Worm (Caenorhabditis elegans) whole organism, mixed stage, embryonic: Measurements from ENCODE around the gene B0244.6.
A peak's percentile ranks its signal among the peaks of the same experiment; 100 is the strongest.

ENCODE experiments used
- bed-3 ChIP-seq: fragments of 200-800 bp; sonication (Bioruptor generic); optimal IDR thresholded peaks from 3 replicates; lab custom pipeline; 2018; ENCODE audit warnings: mild to moderate bottlenecking, missing genetic modification characterization, moderate library complexity, missing compliant biosample characterization
- blmp-1 ChIP-seq: fragments of 150-350 bp; optimal IDR thresholded peaks from 2 replicates; lab custom pipeline; 2014; ENCODE audit warnings: missing biosample characterization, missing genetic modification characterization
- ceh-39 ChIP-seq: fragments of 150-350 bp; optimal IDR thresholded peaks from 2 replicates; lab custom pipeline; 2014; ENCODE audit warnings: missing biosample characterization, missing genetic modification characterization
- ceh-43 ChIP-seq: fragments of 200-800 bp; sonication (Bioruptor generic); optimal IDR thresholded peaks from 2 replicates; lab custom pipeline; 2018; ENCODE audit warnings: mild to moderate bottlenecking, missing genetic modification characterization, moderate library complexity, missing compliant biosample characterization
- ceh-83 ChIP-seq: fragments of 200-800 bp; sonication (Bioruptor generic); optimal IDR thresholded peaks from 2 replicates; lab custom pipeline; 2018; ENCODE audit warnings: mild to moderate bottlenecking, missing genetic modification characterization, missing compliant biosample characterization
- ces-1 ChIP-seq: fragments of 150-350 bp; optimal IDR thresholded peaks from 2 replicates; lab custom pipeline; 2014; ENCODE audit warnings: missing biosample characterization, missing genetic modification reagents, missing genetic modification characterization
- cnd-1 ChIP-seq: fragments of 200-800 bp; sonication (Bioruptor generic); optimal IDR thresholded peaks from 2 replicates; lab custom pipeline; 2018; ENCODE audit warnings: mild to moderate bottlenecking, missing genetic modification characterization, missing compliant biosample characterization
- drap-1 ChIP-seq: fragments of 200-800 bp; sonication (Bioruptor generic); optimal IDR thresholded peaks from 3 replicates; lab custom pipeline; 2018; ENCODE audit warnings: mild to moderate bottlenecking, missing genetic modification characterization, missing compliant biosample characterization
- ham-2 ChIP-seq: fragments of 200-800 bp; sonication (Bioruptor generic); optimal IDR thresholded peaks from 2 replicates; lab custom pipeline; 2018; ENCODE audit warnings: mild to moderate bottlenecking, missing genetic modification characterization, missing compliant biosample characterization
- lin-13 ChIP-seq: fragments of 150-350 bp; optimal IDR thresholded peaks from 2 replicates; lab custom pipeline; 2014; ENCODE audit warnings: missing biosample characterization, missing genetic modification characterization
- lin-32 ChIP-seq: fragments of 200-800 bp; sonication (Bioruptor generic); optimal IDR thresholded peaks from 2 replicates; lab custom pipeline; 2018; ENCODE audit warnings: mild to moderate bottlenecking, missing genetic modification characterization, missing compliant biosample characterization
- mab-5 ChIP-seq: fragments of 150-350 bp; optimal IDR thresholded peaks from 2 replicates; lab custom pipeline; 2014; ENCODE audit warnings: missing biosample characterization, missing genetic modification characterization
- mep-1 ChIP-seq: fragments of 150-350 bp; optimal IDR thresholded peaks from 2 replicates; lab custom pipeline; 2017; ENCODE audit warnings: missing biosample characterization, missing genetic modification reagents, missing genetic modification characterization, inconsistent platforms
- nhr-12 ChIP-seq: fragments of 150-350 bp; optimal IDR thresholded peaks from 2 replicates; lab custom pipeline; 2014; ENCODE audit warnings: missing biosample characterization, missing genetic modification characterization
- nhr-2 ChIP-seq: fragments of 150-350 bp; optimal IDR thresholded peaks from 2 replicates; lab custom pipeline; 2014; ENCODE audit warnings: missing biosample characterization, missing genetic modification characterization
- nhr-237 ChIP-seq: fragments of 150-350 bp; optimal IDR thresholded peaks from 2 replicates; lab custom pipeline; 2014; ENCODE audit warnings: missing biosample characterization, missing genetic modification characterization
- nhr-28 ChIP-seq: fragments of 150-350 bp; optimal IDR thresholded peaks from 2 replicates; lab custom pipeline; 2014; ENCODE audit warnings: missing biosample characterization, missing genetic modification characterization
- nhr-76 ChIP-seq: sonication (generic microtip); optimal IDR thresholded peaks from 2 replicates; lab custom pipeline; 2017; ENCODE audit warnings: missing biosample characterization, missing genetic modification characterization
- pha-4 ChIP-seq: fragments of 150-350 bp; optimal IDR thresholded peaks from 2 replicates; lab custom pipeline; 2018; ENCODE audit warnings: missing biosample characterization, missing genetic modification reagents, missing genetic modification characterization
- sem-2 ChIP-seq: fragments of 200-800 bp; sonication (Bioruptor generic); optimal IDR thresholded peaks from 2 replicates; lab custom pipeline; 2018; ENCODE audit warnings: mild to moderate bottlenecking, missing genetic modification characterization, missing compliant biosample characterization
- snpc-4 ChIP-seq: fragments of 150-350 bp; optimal IDR thresholded peaks from 2 replicates; lab custom pipeline; 2014; ENCODE audit warnings: missing biosample characterization, missing genetic modification characterization
- sptf-1 ChIP-seq: sonication (generic microtip); optimal IDR thresholded peaks from 2 replicates; lab custom pipeline; 2017; ENCODE audit warnings: mild to moderate bottlenecking, missing genetic modification characterization, moderate library complexity, missing compliant biosample characterization
- tbx-8 ChIP-seq: fragments of 200-800 bp; sonication (Bioruptor generic); optimal IDR thresholded peaks from 2 replicates; lab custom pipeline; 2018; ENCODE audit warnings: mild to moderate bottlenecking, missing genetic modification characterization, moderate library complexity, missing compliant biosample characterization
- unc-120 ChIP-seq: sonication (generic microtip); optimal IDR thresholded peaks from 2 replicates; lab custom pipeline; 2017; ENCODE audit warnings: missing genetic modification characterization, missing compliant biosample characterization; ENCODE audit not compliant: poor library complexity, severe bottlenecking
- unc-62 ChIP-seq: fragments of 150-350 bp; optimal IDR thresholded peaks from 2 replicates; lab custom pipeline; 2014; ENCODE audit warnings: missing biosample characterization, missing genetic modification reagents, missing genetic modification characterization
- zip-8 ChIP-seq: fragments of 150-350 bp; optimal IDR thresholded peaks from 2 replicates; lab custom pipeline; 2014; ENCODE audit warnings: missing biosample characterization, missing genetic modification characterization

Gene B0244.6

DNA sequence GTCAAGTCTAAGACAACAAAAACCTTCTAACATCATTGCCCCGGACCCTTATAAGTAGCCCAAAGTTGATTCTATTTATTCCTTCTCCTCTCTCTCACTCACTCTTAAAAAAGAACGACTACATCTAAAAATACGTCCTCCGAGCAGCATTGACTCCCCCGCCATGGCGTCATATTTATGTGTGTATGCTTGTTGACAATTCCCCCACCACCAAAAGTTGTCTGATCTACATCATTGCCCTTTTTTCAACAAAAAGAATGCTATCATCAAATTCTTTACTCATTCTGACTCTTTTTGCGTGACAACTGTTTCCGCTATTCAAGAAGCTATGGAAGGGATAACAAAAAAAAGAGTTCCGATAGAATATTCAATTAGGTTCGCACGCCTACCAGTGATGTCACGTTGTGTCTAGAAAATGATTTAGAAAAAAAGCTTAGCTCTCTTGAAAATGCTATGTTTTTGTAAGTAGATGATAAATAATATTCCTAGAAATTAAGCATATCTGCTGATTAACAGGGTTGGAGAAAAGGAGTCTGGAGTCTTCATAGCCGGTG lies 19.8 kb downstream of the B0244.6 start:
- no peak for TF ChIP-seq ceh-39
- TF ChIP-seq sptf-1 (tag; lab: Kevin White, UChicago), result no peak
- TF ChIP-seq nhr-76 (tag; lab: Kevin White, UChicago), result no peak
- no peak for TF ChIP-seq bed-3 (GFP tag; lab: Kevin White, UChicago)
- TF ChIP-seq ces-1 (GFP tag; lab: Kevin White, UChicago), result peak; percentile 33
- TF ChIP-seq lin-32, result no peak
- TF ChIP-seq nhr-12 (tag; lab: Kevin White, UChicago), result no peak
- no peak for TF ChIP-seq unc-120 (tag; lab: Kevin White, UChicago)
- TF ChIP-seq, all 35 proteins: peak for 1

DNA sequence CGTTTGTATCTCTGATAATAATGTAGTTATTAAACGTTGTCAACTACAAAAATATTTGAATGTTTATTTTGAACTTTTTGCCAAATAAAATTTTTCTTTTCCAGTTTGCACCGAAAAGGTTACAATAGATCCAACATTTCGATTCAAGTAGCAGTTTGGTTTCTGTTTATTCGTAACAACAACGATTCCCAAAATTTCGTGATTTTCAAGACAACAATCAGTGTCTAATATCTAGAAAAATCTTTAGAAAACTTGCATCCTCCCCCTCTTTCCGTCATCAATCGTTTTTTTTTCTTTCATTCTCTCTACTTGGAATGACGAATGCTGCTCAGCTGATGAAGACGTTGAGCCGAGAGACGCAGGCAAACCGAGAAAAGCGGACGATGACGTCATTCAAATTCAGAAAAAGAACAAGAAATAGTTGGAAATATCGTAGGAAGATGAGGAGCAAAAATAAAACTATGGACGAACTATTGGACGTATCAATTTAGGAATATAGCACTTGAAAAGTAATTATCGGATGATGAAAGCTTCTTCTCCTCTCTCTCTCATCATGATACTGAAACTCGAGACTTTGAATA lies 20.8 kb downstream of the B0244.6 start:
- TF ChIP-seq blmp-1 (tag; lab: Kevin White, UChicago) (no peak), mab-5 (tag; lab: Kevin White, UChicago) (no peak), mep-1 (tag; lab: Kevin White, UChicago) (no peak), unc-62 (GFP tag; lab: Kevin White, UChicago) (no peak), tbx-8 (GFP tag; lab: Kevin White, UChicago) (no peak), lin-13 (tag; lab: Kevin White, UChicago) (no peak), zip-8 (peak; percentile 7), nhr-12 (tag; lab: Kevin White, UChicago) (no peak)

DNA sequence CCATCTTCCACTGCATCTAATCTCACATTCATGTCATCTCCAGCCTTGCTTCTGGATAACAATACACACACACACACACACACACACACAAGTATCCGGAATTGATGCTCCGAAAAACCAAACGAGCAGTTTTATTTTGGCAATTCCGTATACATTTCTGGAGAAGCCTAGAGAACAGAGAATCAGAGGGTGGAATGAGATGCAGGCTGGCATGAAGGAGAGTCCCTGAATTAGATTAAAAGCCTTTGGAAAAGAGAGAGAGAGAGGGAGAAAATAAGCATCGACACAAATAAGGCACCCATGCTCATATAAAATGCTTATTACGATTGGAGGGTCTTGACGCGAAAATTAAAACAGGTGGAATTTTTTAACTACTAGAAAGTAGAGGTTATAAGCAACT lies 22.9 kb downstream of the B0244.6 start:
- TF ChIP-seq nhr-2, result no peak
- TF ChIP-seq ces-1 (GFP tag; lab: Kevin White, UChicago), result peak; percentile 89

DNA sequence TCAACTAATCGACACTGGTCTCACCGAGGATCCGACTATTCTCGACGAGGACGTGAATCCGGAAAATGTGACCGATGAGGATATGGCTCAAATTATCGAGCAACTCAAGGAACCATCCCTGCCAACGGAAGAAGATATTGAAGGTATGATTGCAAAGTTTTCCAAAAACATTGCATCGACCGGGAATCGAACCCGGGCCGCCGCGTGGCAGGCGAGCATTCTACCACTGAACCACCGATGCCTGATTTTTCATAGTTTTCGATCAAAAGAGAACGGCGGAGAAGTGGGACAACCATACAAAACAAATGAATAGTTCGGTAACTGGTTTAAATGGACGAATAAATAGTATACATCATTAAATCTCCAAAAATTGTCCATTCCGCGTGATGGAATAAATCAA lies 24.1 kb downstream of the B0244.6 start:
- TF ChIP-seq lin-32 (no peak), sem-2 (GFP tag; lab: Kevin White, UChicago) (no peak), tbx-8 (GFP tag; lab: Kevin White, UChicago) (no peak), sptf-1 (tag; lab: Kevin White, UChicago) (no peak), ces-1 (GFP tag; lab: Kevin White, UChicago) (no peak), unc-120 (tag; lab: Kevin White, UChicago) (no peak), nhr-28 (tag; lab: Kevin White, UChicago) (no peak), nhr-12 (tag; lab: Kevin White, UChicago) (no peak)
- TF ChIP-seq, all 35 proteins: peak for 0

DNA sequence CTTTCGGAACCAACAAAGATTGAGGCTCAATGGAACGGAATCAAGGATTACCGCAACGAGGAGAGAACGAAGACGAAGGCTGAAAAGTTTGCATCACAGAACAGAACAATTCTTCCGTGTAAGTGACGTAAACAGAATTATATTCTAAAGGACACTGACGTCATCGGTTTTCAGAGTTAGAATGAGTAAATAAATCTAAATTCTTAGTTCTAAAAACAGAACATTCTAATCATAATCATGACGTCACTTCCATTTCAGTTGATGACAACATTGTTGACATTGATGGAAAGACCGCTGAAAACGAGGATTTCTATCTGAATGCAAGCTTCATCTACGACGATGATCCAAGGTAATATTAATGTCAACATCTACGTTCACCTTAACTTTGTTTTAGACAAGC lies 26.2 kb downstream of the B0244.6 start:
- TF ChIP-seq snpc-4 (no peak), ceh-43 (GFP tag; lab: Kevin White, UChicago) (no peak), zip-8 (peak; percentile 61), ceh-83 (GFP tag; lab: Kevin White, UChicago) (no peak), nhr-12 (tag; lab: Kevin White, UChicago) (no peak), nhr-2 (no peak)
- TF ChIP-seq, all 35 proteins: peak for 1

DNA sequence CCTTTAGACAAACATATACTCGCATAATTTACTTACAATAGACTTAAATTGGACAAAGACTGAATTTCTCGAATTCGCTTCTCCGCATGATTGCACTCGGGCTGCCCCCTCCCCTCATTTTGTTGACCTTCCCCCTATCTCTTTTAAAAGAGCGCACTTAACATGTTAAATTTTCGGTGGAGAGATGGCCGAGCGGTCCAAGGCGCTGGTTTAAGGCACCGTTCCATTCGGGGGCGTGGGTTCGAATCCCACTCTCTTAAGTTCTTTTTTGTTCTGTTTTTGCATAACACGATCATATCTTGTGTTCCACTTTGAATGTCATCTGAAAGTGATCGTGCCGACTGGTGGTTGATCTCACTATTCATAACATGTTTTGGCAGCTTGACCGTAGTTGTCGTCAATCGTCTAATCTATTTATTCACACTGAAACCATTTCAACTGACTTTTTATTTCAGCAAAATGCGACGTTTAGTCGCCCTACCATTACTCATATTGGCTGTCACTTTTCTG lies 32.0 kb downstream of the B0244.6 start, which contains the start of gene cutl-23:
cutl-23 (plus strand) TSS at position 460 of the 510 bp plus-strand sequence.
- TF ChIP-seq ceh-83 (GFP tag; lab: Kevin White, UChicago) (peak; percentile 56), pha-4 (tag; lab: Kevin White, UChicago) (no peak), lin-32 (no peak), unc-120 (tag; lab: Kevin White, UChicago) (peak; percentile 71), bed-3 (GFP tag; lab: Kevin White, UChicago) (peak; percentile 43), ham-2 (GFP tag; lab: Kevin White, UChicago) (peak; percentile 55), nhr-237 (tag; lab: Kevin White, UChicago) (no peak), cnd-1 (tag; lab: Kevin White, UChicago) (peak; percentile 61), drap-1 (GFP tag; lab: Kevin White, UChicago) (peak; percentile 72), unc-62 (GFP tag; lab: Kevin White, UChicago) (no peak), ces-1 (GFP tag; lab: Kevin White, UChicago) (no peak)
- TF ChIP-seq, all 35 proteins: peak for 6
